Fruit fly (Drosophila melanogaster): ENCODE measurements around the gene tey.

Gene tey

dm6 chr3L:19618072-19618958 is 45.6 kb downstream of the tey start, which contains the start of gene asf1 (continued):
- TF ChIP-seq CG7928 (GFP tag; optimal IDR thresholded peaks at IDR 0.05) (no peak), CG4730 (GFP tag; IDR thresholded peaks at IDR 0.05) (no peak), Aef1 (GFP tag; IDR thresholded peaks at IDR 0.05) (no peak), ken (GFP tag; IDR thresholded peaks at IDR 0.05) (no peak), slp2 (GFP tag; optimal IDR thresholded peaks at IDR 0.05) (no peak), CG15479 (GFP tag; optimal IDR thresholded peaks at IDR 0.05) (peak; percentile 53), MBD-R2 (GFP tag; IDR thresholded peaks at IDR 0.05) (peak; percentile 42), trem (tag; optimal IDR thresholded peaks at IDR 0.05) (peak; percentile 47), chinmo (GFP tag; IDR thresholded peaks at IDR 0.05; ENCODE audit: partially characterized antibody) (peak; percentile 88; the same call in 3 of the 4 replicates), eyg (GFP tag; optimal IDR thresholded peaks at IDR 0.05) (no peak), ssp (GFP tag; IDR thresholded peaks at IDR 0.05) (no peak), her (GFP tag; optimal IDR thresholded peaks at IDR 0.05) (peak; percentile 10), Oaz (GFP tag; IDR thresholded peaks at IDR 0.05) (no peak), gsb (GFP tag; IDR thresholded peaks at IDR 0.05) (no peak), Fer3 (tag; optimal IDR thresholded peaks at IDR 0.05) (no peak), p53 (GFP tag; optimal IDR thresholded peaks at IDR 0.05) (no peak), ERR (GFP tag; optimal IDR thresholded peaks at IDR 0.05) (no peak), Nf-YC (tag; optimal IDR thresholded peaks at IDR 0.05) (no peak), CG30020 (tag; optimal IDR thresholded peaks at IDR 0.05) (peak; percentile 23), CG18262 (tag; optimal IDR thresholded peaks at IDR 0.05) (peak; percentile 6), CG1602 (GFP tag; optimal IDR thresholded peaks at IDR 0.05) (no peak), CG15601 (tag; optimal IDR thresholded peaks at IDR 0.05) (peak; percentile 11), CG30403 (GFP tag; optimal IDR thresholded peaks at IDR 0.05) (peak; percentile 19), maf-S (GFP tag; optimal IDR thresholded peaks at IDR 0.05) (no peak), Abd-B (GFP tag; optimal IDR thresholded peaks at IDR 0.05) (no peak), CG5953 (GFP tag; IDR thresholded peaks at IDR 0.05) (no peak), pb (GFP tag; optimal IDR thresholded peaks at IDR 0.05) (no peak), CG9932 (GFP tag; IDR thresholded peaks at IDR 0.05) (0 out of 2 replicates have a peak, but pooled peaks have one; percentile 32), otp (GFP tag; IDR thresholded peaks at IDR 0.05) (no peak), Hr3 (GFP tag; optimal IDR thresholded peaks at IDR 0.05) (no peak), dimm (GFP tag; IDR thresholded peaks at IDR 0.05) (no peak), Usf (GFP tag; optimal IDR thresholded peaks at IDR 0.05) (no peak), Vsx1 (GFP tag; optimal IDR thresholded peaks at IDR 0.05) (no peak), CG16813 (GFP tag; IDR thresholded peaks at IDR 0.05; ENCODE audit: partially characterized antibody) (peak; percentile 68), dan (GFP tag; IDR thresholded peaks at IDR 0.05) (no peak), CG18764 (GFP tag; optimal IDR thresholded peaks at IDR 0.05) (no peak), Ets97D (GFP tag; optimal IDR thresholded peaks at IDR 0.05) (peak; percentile 59), CG17802 (tag; optimal IDR thresholded peaks at IDR 0.05) (no peak), sug (tag; optimal IDR thresholded peaks at IDR 0.05) (no peak), CG2120 (GFP tag; optimal IDR thresholded peaks at IDR 0.05) (peak; percentile 56), CG8359 (GFP tag; optimal IDR thresholded peaks at IDR 0.05; ENCODE audit: borderline replicate concordance) (no peak), sqz (GFP tag; optimal IDR thresholded peaks at IDR 0.05) (no peak), pfk (GFP tag; optimal IDR thresholded peaks at IDR 0.05) (no peak), MESR4 (GFP tag; optimal IDR thresholded peaks at IDR 0.05) (peak; percentile 85), CG4617 (GFP tag; optimal IDR thresholded peaks at IDR 0.05; ENCODE audit: borderline replicate concordance) (peak; percentile 21), CG15011 (GFP tag; optimal IDR thresholded peaks at IDR 0.05) (no peak), scrt (GFP tag; optimal IDR thresholded peaks at IDR 0.05) (no peak), CG11093 (GFP tag; IDR thresholded peaks at IDR 0.05) (no peak), CG6689 (GFP tag; IDR thresholded peaks at IDR 0.05) (no peak), CG2199 (GFP tag; IDR thresholded peaks at IDR 0.05) (no peak)
